Worm (Caenorhabditis elegans) whole organism, L2 larva: Measurements from ENCODE around the gene R04B5.11.

Experiments
- C34F6.9 ChIP-seq: fragments of 150-350 bp; optimal IDR thresholded peaks from 2 replicates; lab custom pipeline; 2014; ENCODE audit warnings: missing biosample characterization, missing genetic modification characterization
- F13H6.1 ChIP-seq: sonication (generic microtip); optimal IDR thresholded peaks from 2 replicates; lab custom pipeline; 2016; ENCODE audit warnings: missing genetic modification characterization, missing compliant biosample characterization
- R02D3.7 ChIP-seq: fragments of 150-350 bp; optimal IDR thresholded peaks from 2 replicates; lab custom pipeline; 2014; ENCODE audit warnings: missing biosample characterization, missing genetic modification characterization
- Y55F3AM.14 ChIP-seq: fragments of 200-800 bp; sonication (Bioruptor generic); optimal IDR thresholded peaks from 2 replicates; lab custom pipeline; 2018; ENCODE audit warnings: mild to moderate bottlenecking, missing genetic modification characterization, missing compliant biosample characterization
- ZK546.5 ChIP-seq: sonication (generic microtip); optimal IDR thresholded peaks from 2 replicates; lab custom pipeline; 2017; ENCODE audit warnings: missing biosample characterization, missing genetic modification characterization
- alr-1 ChIP-seq: fragments of 150-350 bp; optimal IDR thresholded peaks from 2 replicates; lab custom pipeline; 2014; ENCODE audit warnings: missing biosample characterization, missing genetic modification characterization
- aly-2 ChIP-seq: fragments of 150-350 bp; optimal IDR thresholded peaks from 2 replicates; lab custom pipeline; 2014; ENCODE audit warnings: missing biosample characterization, missing genetic modification characterization
- ama-1 ChIP-seq: fragments of 150-350 bp; optimal IDR thresholded peaks from 2 replicates; lab custom pipeline; 2018; ENCODE audit warnings: inconsistent platforms
- blmp-1 ChIP-seq: sonication (generic microtip); optimal IDR thresholded peaks from 2 replicates; lab custom pipeline; 2017; ENCODE audit warnings: missing genetic modification characterization, mild to moderate bottlenecking, missing compliant biosample characterization, antibody characterized with exemption, moderate library complexity; ENCODE audit not compliant: insufficient read depth
- ceh-16 ChIP-seq: fragments of 150-350 bp; optimal IDR thresholded peaks from 2 replicates; lab custom pipeline; 2014; ENCODE audit warnings: missing biosample characterization, missing genetic modification characterization
- ceh-82 ChIP-seq: fragments of 150-350 bp; optimal IDR thresholded peaks from 2 replicates; lab custom pipeline; 2014; ENCODE audit warnings: missing biosample characterization, missing genetic modification characterization
- crh-2 ChIP-seq: sonication (generic microtip); optimal IDR thresholded peaks from 2 replicates; lab custom pipeline; 2017; ENCODE audit warnings: missing biosample characterization, missing genetic modification characterization
- dmd-4 ChIP-seq: sonication (generic microtip); optimal IDR thresholded peaks from 2 replicates; lab custom pipeline; 2017; ENCODE audit warnings: missing biosample characterization, missing genetic modification characterization
- egl-27 ChIP-seq: sonication (generic microtip); optimal IDR thresholded peaks from 3 replicates; lab custom pipeline; 2017; ENCODE audit warnings: missing biosample characterization, missing genetic modification reagents, missing genetic modification characterization
- elt-1 ChIP-seq: fragments of 150-350 bp; optimal IDR thresholded peaks from 2 replicates; lab custom pipeline; 2014; ENCODE audit warnings: missing biosample characterization, missing genetic modification characterization
- elt-3 ChIP-seq: sonication (generic microtip); optimal IDR thresholded peaks from 2 replicates; lab custom pipeline; 2017; ENCODE audit warnings: missing biosample characterization, missing genetic modification characterization
- lin-11 ChIP-seq: fragments of 150-350 bp; sonication (generic microtip); optimal IDR thresholded peaks from 2 replicates; lab custom pipeline; 2014; ENCODE audit warnings: missing biosample characterization, missing genetic modification characterization, inconsistent platforms, mixed read lengths
- lsy-2 ChIP-seq, 2 experiments: fragments of 150-350 bp in 1 of 2; sonication (generic microtip) in 1 of 2; optimal IDR thresholded peaks; 2 replicates each; lab custom pipeline; 2014 to 2017; ENCODE audit warnings: missing biosample characterization in 2 of 2, missing genetic modification characterization in 2 of 2
- mab-5 ChIP-seq: fragments of 150-350 bp; optimal IDR thresholded peaks from 2 replicates; lab custom pipeline; 2014; ENCODE audit warnings: missing biosample characterization, missing genetic modification characterization
- mdl-1 ChIP-seq, 2 experiments: fragments of 150-350 bp in 1 of 2; sonication (generic microtip) in 1 of 2; optimal IDR thresholded peaks; 2 replicates each; lab custom pipeline; 2017; ENCODE audit warnings: missing biosample characterization in 2 of 2, missing genetic modification characterization in 2 of 2
- nhr-11 ChIP-seq: fragments of 150-350 bp; optimal IDR thresholded peaks from 2 replicates; lab custom pipeline; 2014; ENCODE audit warnings: missing biosample characterization, missing genetic modification characterization
- nhr-12 ChIP-seq: fragments of 150-350 bp; optimal IDR thresholded peaks from 2 replicates; lab custom pipeline; 2014; ENCODE audit warnings: missing biosample characterization, missing genetic modification characterization
- nhr-129 ChIP-seq: fragments of 150-350 bp; optimal IDR thresholded peaks from 2 replicates; lab custom pipeline; 2014; ENCODE audit warnings: missing biosample characterization, missing genetic modification characterization
- nhr-21 ChIP-seq: fragments of 150-350 bp; optimal IDR thresholded peaks from 2 replicates; lab custom pipeline; 2014; ENCODE audit warnings: missing biosample characterization, missing genetic modification characterization
- nhr-23 ChIP-seq: fragments of 150-350 bp; optimal IDR thresholded peaks from 2 replicates; lab custom pipeline; 2014; ENCODE audit warnings: missing biosample characterization, missing genetic modification reagents, missing genetic modification characterization
- nhr-237 ChIP-seq: fragments of 150-350 bp; optimal IDR thresholded peaks from 2 replicates; lab custom pipeline; 2014; ENCODE audit warnings: missing biosample characterization, missing genetic modification characterization
- nhr-25 ChIP-seq: fragments of 150-350 bp; sonication (generic microtip); optimal IDR thresholded peaks from 3 replicates; lab custom pipeline; 2014; ENCODE audit warnings: missing biosample characterization, missing genetic modification characterization
- nhr-6 ChIP-seq: fragments of 150-350 bp; optimal IDR thresholded peaks from 2 replicates; lab custom pipeline; 2014; ENCODE audit warnings: missing biosample characterization, missing genetic modification characterization
- nhr-77 ChIP-seq: fragments of 150-350 bp; optimal IDR thresholded peaks from 2 replicates; lab custom pipeline; 2014; ENCODE audit warnings: missing biosample characterization, missing genetic modification characterization
- peb-1 ChIP-seq: fragments of 150-350 bp; optimal IDR thresholded peaks from 2 replicates; lab custom pipeline; 2014; ENCODE audit warnings: missing biosample characterization, missing genetic modification characterization
- skn-1 ChIP-seq: sonication (generic microtip); optimal IDR thresholded peaks from 2 replicates; lab custom pipeline; 2017; ENCODE audit warnings: missing biosample characterization, missing genetic modification characterization
- sma-3 ChIP-seq: sonication (generic microtip); optimal IDR thresholded peaks from 2 replicates; lab custom pipeline; 2016; ENCODE audit warnings: missing genetic modification reagents, missing genetic modification characterization, missing compliant biosample characterization
- sma-9 ChIP-seq, 2 experiments: fragments of 150-350 bp in 1 of 2; sonication (generic microtip) in 1 of 2; optimal IDR thresholded peaks; 2 replicates each; lab custom pipeline; 2014 to 2016; ENCODE audit warnings: missing genetic modification characterization in 2 of 2, mild to moderate bottlenecking in 1 of 2, missing biosample characterization in 1 of 2, missing compliant biosample characterization in 1 of 2, missing genetic modification reagents in 1 of 2, moderate library complexity in 1 of 2
- unc-39 ChIP-seq: fragments of 150-350 bp; optimal IDR thresholded peaks from 2 replicates; lab custom pipeline; 2014; ENCODE audit warnings: missing biosample characterization, missing genetic modification characterization
- unc-55 ChIP-seq: fragments of 150-350 bp; sonication (generic microtip); optimal IDR thresholded peaks from 3 replicates; lab custom pipeline; 2014; ENCODE audit warnings: missing biosample characterization, missing genetic modification reagents, missing genetic modification characterization
- zag-1 ChIP-seq: fragments of 150-350 bp; optimal IDR thresholded peaks from 2 replicates; lab custom pipeline; 2014; ENCODE audit warnings: missing biosample characterization, missing genetic modification characterization
- ztf-1 ChIP-seq: fragments of 200-800 bp; sonication (Bioruptor generic); conservative IDR thresholded peaks from 2 replicates; pipeline ENCODE4 v1.3.6; 2022; ENCODE audit warnings: missing genetic modification characterization, missing compliant biosample characterization
- ztf-11 ChIP-seq: sonication (generic microtip); optimal IDR thresholded peaks from 2 replicates; lab custom pipeline; 2017; ENCODE audit warnings: missing biosample characterization, missing genetic modification characterization
- ztf-4 ChIP-seq: fragments of 150-350 bp; optimal IDR thresholded peaks from 2 replicates; lab custom pipeline; 2014; ENCODE audit warnings: missing biosample characterization, missing genetic modification characterization

The R04B5.11 gene

ce11 chrV:10058748-10059147 is 32.3 kb downstream of the R04B5.11 start:
- TF ChIP-seq ama-1 (lab: Kevin White, UChicago) (no peak), nhr-6 (tag; lab: Kevin White, UChicago) (no peak), nhr-11 (tag; lab: Kevin White, UChicago) (no peak), elt-1 (tag; lab: Kevin White, UChicago) (no peak), lin-11 (tag; lab: Kevin White, UChicago) (no peak), ztf-1 (GFP tag; lab: Robert Waterston, UW) (no peak), ceh-16 (no peak), Y55F3AM.14 (GFP tag; lab: Kevin White, UChicago) (no peak), sma-3 (GFP tag; lab: Kevin White, UChicago) (no peak), R02D3.7 (tag; lab: Kevin White, UChicago) (no peak), dmd-4 (tag; lab: Kevin White, UChicago) (no peak), aly-2 (tag; lab: Kevin White, UChicago) (no peak), nhr-77 (tag; lab: Kevin White, UChicago) (no peak), mab-5 (tag; lab: Kevin White, UChicago) (no peak), skn-1 (tag; lab: Kevin White, UChicago) (no peak), zag-1 (tag; lab: Kevin White, UChicago) (no peak), sma-9 (GFP tag; optimal IDR thresholded peaks at IDR 0.05; lab: Kevin White, UChicago) (no peak), sma-9 (tag; optimal IDR thresholded peaks at IDR 0.05; lab: Kevin White, UChicago) (no peak), elt-3 (tag; lab: Kevin White, UChicago) (no peak)
- TF ChIP-seq, all 48 proteins: peak for 0

- TF ChIP-seq C34F6.9 (tag; lab: Kevin White, UChicago) (peak; percentile 47), nhr-21 (tag; lab: Kevin White, UChicago) (no peak), F13H6.1 (tag; lab: Kevin White, UChicago) (no peak), nhr-23 (tag; lab: Kevin White, UChicago) (no peak), sma-9 (GFP tag; optimal IDR thresholded peaks at IDR 0.05; lab: Kevin White, UChicago) (no peak), sma-9 (tag; optimal IDR thresholded peaks at IDR 0.05; lab: Kevin White, UChicago) (no peak), lsy-2 (tag; optimal IDR thresholded peaks at IDR 0.05; lab: Kevin White, UChicago) (peak; percentile 14 to 90), unc-55 (GFP tag; lab: Kevin White, UChicago) (peak; percentile 24)
These were observed 36.2 kb downstream of the R04B5.11 start, which contains the start of gene yif-1 for ce11 chrV:10054872-10055271. Gene yif-1 (minus strand): TSS chrV:10054913.

ce11 chrV:10051855-10052254 is 39.2 kb downstream of the R04B5.11 start, which contains the start of gene str-118:
Gene str-118 (plus strand): TSS chrV:10052155.
- TF ChIP-seq egl-27 (tag; lab: Kevin White, UChicago) (no peak), nhr-23 (tag; lab: Kevin White, UChicago) (no peak), ZK546.5 (tag; lab: Kevin White, UChicago) (no peak), peb-1 (tag; lab: Kevin White, UChicago) (no peak), mab-5 (tag; lab: Kevin White, UChicago) (no peak), unc-39 (tag; lab: Kevin White, UChicago) (no peak), ceh-82 (tag; lab: Kevin White, UChicago) (no peak), skn-1 (tag; lab: Kevin White, UChicago) (no peak)
- TF ChIP-seq, all 48 proteins: peak for 0

- TF ChIP-seq unc-39 (tag; lab: Kevin White, UChicago): no peak
- no peak for TF ChIP-seq ztf-11 (tag; lab: Kevin White, UChicago)
- no peak for TF ChIP-seq nhr-77 (tag; lab: Kevin White, UChicago)
- no peak for TF ChIP-seq R02D3.7 (tag; lab: Kevin White, UChicago)
- TF ChIP-seq nhr-11 (tag; lab: Kevin White, UChicago): no peak
- no peak for TF ChIP-seq ceh-82 (tag; lab: Kevin White, UChicago)
- TF ChIP-seq alr-1: no peak
- no peak for TF ChIP-seq nhr-129 (tag; lab: Kevin White, UChicago)
- TF ChIP-seq nhr-23 (tag; lab: Kevin White, UChicago): no peak
- TF ChIP-seq nhr-25 (tag; lab: Kevin White, UChicago): no peak
- TF ChIP-seq nhr-237: no peak
These were observed 43.9 kb downstream of the R04B5.11 start for ce11 chrV:10047189-10047588.

ce11 chrV:10046503-10046902 is 44.5 kb downstream of the R04B5.11 start:
- TF ChIP-seq nhr-12 (tag; lab: Kevin White, UChicago) (no peak), nhr-25 (tag; lab: Kevin White, UChicago) (peak; percentile 67), sma-3 (GFP tag; lab: Kevin White, UChicago) (peak; percentile 3), blmp-1 (peak; percentile 38), nhr-237 (no peak), ama-1 (lab: Kevin White, UChicago) (peak; percentile 42), crh-2 (tag; lab: Kevin White, UChicago) (peak; percentile 81), sma-9 (GFP tag; optimal IDR thresholded peaks at IDR 0.05; lab: Kevin White, UChicago) (peak; percentile 12), sma-9 (tag; optimal IDR thresholded peaks at IDR 0.05; lab: Kevin White, UChicago) (no peak), ztf-4 (no peak), mdl-1 (tag; optimal IDR thresholded peaks at IDR 0.05; lab: Kevin White, UChicago) (no peak)
